Fruit fly (Drosophila melanogaster) whole organism, adult: Measurements from ENCODE around the gene ABCB7.

Experiments
- CG12768 ChIP-seq: fragments of 200-800 bp; sonication (Bioruptor generic); optimal IDR thresholded peaks from 2 replicates; lab custom pipeline; 2017; ENCODE audit warnings: missing biosample characterization, missing genetic modification characterization, mild to moderate bottlenecking, moderate library complexity, missing genetic modification reagents
- CG14711 ChIP-seq: fragments of 200-800 bp; sonication (Bioruptor generic); optimal IDR thresholded peaks from 2 replicates; lab custom pipeline; 2018; ENCODE audit warnings: missing biosample characterization, mild to moderate bottlenecking, missing genetic modification characterization, moderate library complexity
- CG7045 ChIP-seq: fragments of 200-800 bp; sonication (Bioruptor generic); optimal IDR thresholded peaks from 2 replicates; lab custom pipeline; 2017; ENCODE audit warnings: missing biosample characterization, mild to moderate bottlenecking, missing genetic modification characterization
- CG7101 ChIP-seq: fragments of 200-800 bp; sonication (Bioruptor generic); optimal IDR thresholded peaks from 2 replicates; lab custom pipeline; 2018; ENCODE audit warnings: missing biosample characterization, mild to moderate bottlenecking, missing genetic modification characterization, moderate library complexity
- Clk ChIP-seq: fragments of 200-800 bp; sonication (Bioruptor generic); optimal IDR thresholded peaks from 2 replicates; lab custom pipeline; 2017; ENCODE audit warnings: missing biosample characterization, missing genetic modification characterization
- Crg-1 ChIP-seq: fragments of 200-800 bp; sonication (Bioruptor generic); optimal IDR thresholded peaks from 2 replicates; lab custom pipeline; 2016; ENCODE audit warnings: missing biosample characterization, missing genetic modification characterization
- Mnt ChIP-seq: fragments of 200-800 bp; sonication (Bioruptor generic); optimal IDR thresholded peaks from 2 replicates; lab custom pipeline; 2016; ENCODE audit warnings: missing biosample characterization, mild to moderate bottlenecking, missing genetic modification characterization
- cnc ChIP-seq, 2 experiments: fragments of >200 bp; optimal IDR thresholded peaks; 2 replicates each; lab custom pipeline; 2017
- kay ChIP-seq: fragments of 200-800 bp; sonication (Bioruptor generic); peaks from one replicate; lab custom pipeline; 2016; ENCODE audit warnings: missing biosample characterization, missing genetic modification characterization, borderline replicate concordance
- ovo ChIP-seq: fragments of 200-800 bp; sonication (Bioruptor generic); optimal IDR thresholded peaks from 2 replicates; lab custom pipeline; 2016; ENCODE audit warnings: missing biosample characterization, missing genetic modification characterization
- pad ChIP-seq: fragments of 200-800 bp; sonication (Bioruptor generic); optimal IDR thresholded peaks from 3 replicates; lab custom pipeline; 2017; ENCODE audit warnings: missing biosample characterization, missing genetic modification characterization, mild to moderate bottlenecking, moderate library complexity, missing genetic modification reagents
- tj ChIP-seq: fragments of 200-800 bp; sonication (Bioruptor generic); optimal IDR thresholded peaks from 3 replicates; lab custom pipeline; 2017; ENCODE audit warnings: missing biosample characterization, mild to moderate bottlenecking, missing genetic modification characterization, moderate library complexity

DNA sequence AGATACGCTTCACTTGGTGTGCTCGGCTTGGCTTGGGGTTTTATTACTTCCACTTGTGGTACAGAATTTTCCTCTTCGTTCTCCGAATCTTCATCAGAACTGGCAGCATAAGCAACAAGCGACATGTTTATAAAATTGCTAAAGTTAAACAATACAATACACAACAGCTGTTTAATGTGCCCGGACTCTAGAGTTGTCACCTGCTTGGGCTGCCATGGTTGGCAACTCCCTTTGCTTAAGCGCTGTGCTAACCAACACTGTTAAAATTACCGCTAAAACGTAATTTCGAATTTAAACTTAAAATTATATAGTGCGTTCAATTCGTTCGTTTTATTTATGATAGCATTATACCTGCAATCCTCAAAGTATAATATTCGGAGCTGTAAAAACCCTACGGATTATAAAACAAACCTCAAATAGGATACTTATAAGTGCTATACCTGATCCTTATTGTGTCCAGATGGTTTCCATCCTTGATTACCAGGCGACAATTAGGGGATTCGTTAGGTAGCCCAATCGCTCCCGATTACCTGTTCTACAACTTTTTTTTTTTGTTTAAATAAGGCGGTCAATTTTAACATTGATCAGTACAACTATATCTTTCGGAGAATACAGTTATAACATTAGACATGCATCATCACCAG is 29.2 kb downstream of the ABCB7 start, which contains the start of the genes CG17249 and Bro:
- TF ChIP-seq cnc (optimal IDR thresholded peaks at IDR 0.05; lab: Kevin White, UChicago) (no peak), CG12768 (GFP tag; lab: Kevin White, UChicago) (no peak), Mnt (GFP tag; lab: Kevin White, UChicago) (peak; percentile 28), CG7045 (GFP tag; lab: Kevin White, UChicago) (no peak), ovo (GFP tag; lab: Kevin White, UChicago) (peak; percentile 34), tj (no peak), Crg-1 (GFP tag; lab: Kevin White, UChicago) (peak; percentile 69), pad (GFP tag; lab: Kevin White, UChicago) (peak; percentile 38), kay (GFP tag; lab: Kevin White, UChicago) (no peak), CG14711 (tag; lab: Kevin White, UChicago) (peak; percentile 99), CG7101 (tag; lab: Kevin White, UChicago) (peak; percentile 57), Clk (GFP tag; lab: Kevin White, UChicago) (peak; percentile 3)
